Worm (Caenorhabditis elegans): ENCODE data around the gene gst-30.

DNA sequence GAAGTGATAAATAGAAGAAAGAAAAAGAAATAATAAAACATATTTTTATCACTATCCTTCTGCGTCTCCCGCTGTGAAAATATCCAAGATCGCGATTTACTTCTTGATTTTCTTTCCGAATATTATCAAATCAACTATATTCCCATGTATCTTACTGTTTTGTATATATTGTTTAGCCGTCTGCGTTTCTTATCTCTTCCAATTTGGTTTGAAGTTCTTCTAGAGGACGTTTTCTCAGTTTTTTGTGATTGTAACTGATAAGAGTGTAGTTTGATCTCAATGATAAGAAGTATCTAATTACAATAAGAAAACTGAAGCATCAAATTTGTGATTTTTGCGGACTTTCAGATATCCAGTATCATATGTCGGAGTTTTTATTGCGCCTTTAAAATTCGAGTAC, 25.8 kb upstream of the gst-30 start:
- TF ChIP-seq ama-1 (optimal IDR thresholded peaks at IDR 0.05), result no peak
- no peak for TF ChIP-seq ceh-82 (tag; optimal IDR thresholded peaks at IDR 0.05)
- no peak for TF ChIP-seq lin-13 (GFP tag; optimal IDR thresholded peaks at IDR 0.05)
- peak; percentile 83 for TF ChIP-seq nhr-28 (tag; optimal IDR thresholded peaks at IDR 0.05)
- peak; percentile 31 for TF ChIP-seq nhr-77 (tag; optimal IDR thresholded peaks at IDR 0.05)
- TF ChIP-seq lsy-2 (tag; optimal IDR thresholded peaks at IDR 0.05), result no peak
- no peak for TF ChIP-seq dmd-9 (GFP tag; IDR thresholded peaks at IDR 0.05)
- TF ChIP-seq ceh-32 (tag; optimal IDR thresholded peaks at IDR 0.05; ENCODE audit: poor library complexity), result no peak
- TF ChIP-seq mep-1 (tag; optimal IDR thresholded peaks at IDR 0.05), result no peak
- no peak for TF ChIP-seq nhr-76 (tag; optimal IDR thresholded peaks at IDR 0.05)
- no peak for TF ChIP-seq F26F4.8 (GFP tag; conservative IDR thresholded peaks at IDR 0.05)
- TF ChIP-seq unc-62 (GFP tag; optimal IDR thresholded peaks at IDR 0.05 in 1 of 2), result no peak
- no peak for TF ChIP-seq unc-62 (tag; optimal IDR thresholded peaks at IDR 0.05)
- no peak for TF ChIP-seq spr-3 (GFP tag; optimal IDR thresholded peaks at IDR 0.05)

Measured in whole organism, L4 larva.